Worm (Caenorhabditis elegans) whole organism, young adult: Measurements from ENCODE around the gene F20D6.11.

Source experiments
- B0019.2 ChIP-seq: fragments of 200-800 bp; sonication (Bioruptor generic); conservative IDR thresholded peaks from 2 replicates; pipeline ENCODE4 v1.3.6; 2022; ENCODE audit warnings: missing genetic modification reagents, missing genetic modification characterization, missing compliant biosample characterization
- C17E4.6 ChIP-seq: fragments of 200-800 bp; sonication (Bioruptor generic); IDR thresholded peaks from 2 replicates; pipeline ENCODE4 v1.3.6; 2022; ENCODE audit warnings: missing genetic modification reagents, missing genetic modification characterization, missing compliant biosample characterization
- D2030.7 ChIP-seq: fragments of 200-800 bp; sonication (Bioruptor generic); IDR thresholded peaks from 2 replicates; pipeline ENCODE4 v1.3.6; 2022; ENCODE audit warnings: missing genetic modification reagents, missing genetic modification characterization, missing compliant biosample characterization
- F23B12.7 ChIP-seq: sonication (generic microtip); optimal IDR thresholded peaks from 2 replicates; lab custom pipeline; 2017; ENCODE audit warnings: missing genetic modification characterization, mild to moderate bottlenecking, missing compliant biosample characterization, antibody characterized with exemption, moderate library complexity; ENCODE audit not compliant: insufficient read depth
- T26A5.8 ChIP-seq: sonication (generic microtip); optimal IDR thresholded peaks from 2 replicates; lab custom pipeline; 2016; ENCODE audit warnings: missing genetic modification characterization, missing compliant biosample characterization
- Y79H2A.3 ChIP-seq: fragments of 200-800 bp; sonication (Bioruptor generic); conservative IDR thresholded peaks from 2 replicates; pipeline ENCODE4 v1.3.6; 2022; ENCODE audit warnings: missing genetic modification reagents, missing genetic modification characterization, missing compliant biosample characterization
- akir-1 ChIP-seq: fragments of 200-800 bp; sonication (Bioruptor generic); optimal IDR thresholded peaks from 2 replicates; lab custom pipeline; 2018; ENCODE audit warnings: mild to moderate bottlenecking, missing genetic modification characterization, moderate library complexity, missing compliant biosample characterization
- ama-1 ChIP-seq, 3 experiments: fragments of 150-350 bp in 1 of 3; sonication (generic microtip) in 2 of 3; optimal IDR thresholded peaks; 2 replicates each; lab custom pipeline; 2014 to 2018; ENCODE audit warnings: missing biosample characterization in 2 of 3, missing genetic modification characterization in 2 of 3, missing genetic modification reagents in 2 of 3
- attf-6 ChIP-seq: fragments of 200-800 bp; sonication (Bioruptor generic); IDR thresholded peaks from 2 replicates; pipeline ENCODE4 v1.3.6; 2022; ENCODE audit warnings: missing genetic modification reagents, missing genetic modification characterization, missing compliant biosample characterization
- cebp-1 ChIP-seq, 2 experiments: fragments of 200-800 bp in 1 of 2; sonication (Bioruptor generic) in 1 of 2; sonication (generic microtip) in 1 of 2; IDR thresholded peaks in 1 of 2; optimal IDR thresholded peaks in 1 of 2; 2 replicates each; pipeline versions ENCODE4 v1.3.6 to Lab custom; 2017 to 2022; ENCODE audit warnings: missing compliant biosample characterization in 2 of 2, missing genetic modification characterization in 2 of 2, mild to moderate bottlenecking in 1 of 2, missing genetic modification reagents in 1 of 2, moderate library complexity in 1 of 2
- ceh-27 ChIP-seq: fragments of 200-800 bp; sonication (Bioruptor generic); optimal IDR thresholded peaks from 2 replicates; lab custom pipeline; 2018; ENCODE audit warnings: mild to moderate bottlenecking, missing genetic modification characterization, moderate library complexity, missing compliant biosample characterization
- ceh-79 ChIP-seq: sonication (generic microtip); optimal IDR thresholded peaks from 2 replicates; lab custom pipeline; 2017; ENCODE audit warnings: mild to moderate bottlenecking, missing genetic modification characterization, missing compliant biosample characterization
- ceh-91 ChIP-seq: fragments of 200-800 bp; sonication (Bioruptor generic); IDR thresholded peaks from 2 replicates; pipeline ENCODE4 v1.3.6; 2022; ENCODE audit warnings: missing genetic modification reagents, missing genetic modification characterization, missing compliant biosample characterization
- chd-7 ChIP-seq: sonication (generic microtip); optimal IDR thresholded peaks from 2 replicates; lab custom pipeline; 2016; ENCODE audit warnings: mild to moderate bottlenecking, missing genetic modification characterization, moderate library complexity, missing compliant biosample characterization
- die-1 ChIP-seq: sonication (generic microtip); optimal IDR thresholded peaks from 2 replicates; lab custom pipeline; 2016; ENCODE audit warnings: missing genotype, mild to moderate bottlenecking, missing genetic modification characterization, missing compliant biosample characterization
- dpl-1 ChIP-seq: fragments of 150-350 bp; optimal IDR thresholded peaks from 2 replicates; lab custom pipeline; 2014; ENCODE audit warnings: missing biosample characterization, missing genetic modification reagents, missing genetic modification characterization
- efl-1 ChIP-seq: fragments of 150-350 bp; optimal IDR thresholded peaks from 2 replicates; lab custom pipeline; 2014; ENCODE audit warnings: missing biosample characterization, missing genetic modification reagents, missing genetic modification characterization
- egrh-3 ChIP-seq: fragments of 200-800 bp; sonication (Bioruptor generic); IDR thresholded peaks from 2 replicates; pipeline ENCODE4 v1.3.6; 2022; ENCODE audit warnings: missing genetic modification reagents, missing genetic modification characterization, missing compliant biosample characterization
- gei-17 ChIP-seq: fragments of 200-800 bp; sonication (Bioruptor generic); optimal IDR thresholded peaks from 2 replicates; lab custom pipeline; 2018; ENCODE audit warnings: mild to moderate bottlenecking, missing genetic modification characterization, missing compliant biosample characterization
- him-1 ChIP-seq: sonication (generic microtip); optimal IDR thresholded peaks from 2 replicates; lab custom pipeline; 2016; ENCODE audit warnings: missing genotype, missing genetic modification reagents, missing genetic modification characterization, missing compliant biosample characterization
- hlh-26 ChIP-seq: fragments of 200-800 bp; sonication (Bioruptor generic); conservative IDR thresholded peaks from 2 replicates; pipeline ENCODE4 v1.3.6; 2022; ENCODE audit warnings: missing genetic modification reagents, missing genetic modification characterization, missing compliant biosample characterization
- hmg-1.2 ChIP-seq: fragments of 200-800 bp; sonication (Bioruptor generic); IDR thresholded peaks from 2 replicates; pipeline ENCODE4 v1.3.6; 2022; ENCODE audit warnings: missing genetic modification reagents, missing genetic modification characterization, missing compliant biosample characterization
- hsf-1 ChIP-seq: fragments of 200-800 bp; sonication (Bioruptor generic); IDR thresholded peaks from 2 replicates; pipeline ENCODE4 v1.3.6; 2022; ENCODE audit warnings: missing genetic modification reagents, missing genetic modification characterization, missing compliant biosample characterization
- lin-26 ChIP-seq: fragments of 200-800 bp; sonication (Bioruptor generic); IDR thresholded peaks from 2 replicates; pipeline ENCODE4 v1.3.6; 2022; ENCODE audit warnings: missing genetic modification reagents, missing genetic modification characterization, missing compliant biosample characterization
- lin-35 ChIP-seq, 3 experiments: fragments of 150-350 bp in 2 of 3; sonication (generic microtip) in 1 of 3; optimal IDR thresholded peaks; 2 replicates each; lab custom pipeline; 2014 to 2018; ENCODE audit warnings: missing biosample characterization in 3 of 3, missing genetic modification characterization in 3 of 3, missing genetic modification reagents in 3 of 3
- lir-1 ChIP-seq: fragments of 200-800 bp; sonication (Bioruptor generic); conservative IDR thresholded peaks from 2 replicates; pipeline ENCODE4 v1.3.6; 2022; ENCODE audit warnings: missing genetic modification reagents, missing genetic modification characterization, missing compliant biosample characterization
- madf-10 ChIP-seq: sonication (generic microtip); optimal IDR thresholded peaks from 2 replicates; lab custom pipeline; 2016; ENCODE audit warnings: mild to moderate bottlenecking, missing genetic modification characterization, missing compliant biosample characterization
- mcd-1 ChIP-seq: fragments of 200-800 bp; sonication (Bioruptor generic); IDR thresholded peaks from 2 replicates; pipeline ENCODE4 v1.3.6; 2022; ENCODE audit warnings: missing genetic modification reagents, missing genetic modification characterization, missing compliant biosample characterization
- mel-28 ChIP-seq: sonication (generic microtip); optimal IDR thresholded peaks from 2 replicates; lab custom pipeline; 2016; ENCODE audit warnings: borderline replicate concordance, mild to moderate bottlenecking, missing genetic modification characterization, missing compliant biosample characterization
- nhr-27 ChIP-seq: fragments of 200-800 bp; sonication (Bioruptor generic); optimal IDR thresholded peaks from 2 replicates; lab custom pipeline; 2018; ENCODE audit warnings: mild to moderate bottlenecking, missing genetic modification characterization, moderate library complexity, missing compliant biosample characterization
- pha-4 ChIP-seq: fragments of 150-350 bp; sonication (generic microtip); optimal IDR thresholded peaks from 2 replicates; lab custom pipeline; 2014; ENCODE audit warnings: missing biosample characterization, missing genetic modification reagents, missing genetic modification characterization
- rec-8 ChIP-seq, 2 experiments: sonication (generic microtip); optimal IDR thresholded peaks; 2 replicates each; lab custom pipeline; 2016; ENCODE audit warnings: mild to moderate bottlenecking in 2 of 2, missing genetic modification characterization in 2 of 2, missing genetic modification reagents in 2 of 2, missing genotype in 2 of 2, missing biosample characterization in 1 of 2, missing compliant biosample characterization in 1 of 2, moderate library complexity in 1 of 2
- snpc-1.1 ChIP-seq: sonication (generic microtip); optimal IDR thresholded peaks from 2 replicates; lab custom pipeline; 2017; ENCODE audit warnings: missing genetic modification characterization, mild to moderate bottlenecking, missing compliant biosample characterization, antibody characterized with exemption, moderate library complexity, missing genotype, missing genetic modification reagents; ENCODE audit not compliant: insufficient read depth
- somi-1 ChIP-seq: fragments of 200-800 bp; sonication (Bioruptor generic); optimal IDR thresholded peaks from 2 replicates; lab custom pipeline; 2018; ENCODE audit warnings: mild to moderate bottlenecking, missing genetic modification characterization, missing compliant biosample characterization
- tbx-9 ChIP-seq: sonication (generic microtip); optimal IDR thresholded peaks from 2 replicates; lab custom pipeline; 2016; ENCODE audit warnings: borderline replicate concordance, missing genetic modification characterization, inconsistent platforms, missing compliant biosample characterization
- tlf-1 ChIP-seq: fragments of 200-800 bp; sonication (Bioruptor generic); optimal IDR thresholded peaks from 2 replicates; lab custom pipeline; 2018; ENCODE audit warnings: mild to moderate bottlenecking, missing genetic modification characterization, missing compliant biosample characterization
- ztf-28 ChIP-seq: fragments of 200-800 bp; sonication (Bioruptor generic); IDR thresholded peaks from 2 replicates; pipeline ENCODE4 v1.3.6; 2022; ENCODE audit warnings: missing genetic modification reagents, missing genetic modification characterization, missing compliant biosample characterization

F20D6.11 gene

DNA sequence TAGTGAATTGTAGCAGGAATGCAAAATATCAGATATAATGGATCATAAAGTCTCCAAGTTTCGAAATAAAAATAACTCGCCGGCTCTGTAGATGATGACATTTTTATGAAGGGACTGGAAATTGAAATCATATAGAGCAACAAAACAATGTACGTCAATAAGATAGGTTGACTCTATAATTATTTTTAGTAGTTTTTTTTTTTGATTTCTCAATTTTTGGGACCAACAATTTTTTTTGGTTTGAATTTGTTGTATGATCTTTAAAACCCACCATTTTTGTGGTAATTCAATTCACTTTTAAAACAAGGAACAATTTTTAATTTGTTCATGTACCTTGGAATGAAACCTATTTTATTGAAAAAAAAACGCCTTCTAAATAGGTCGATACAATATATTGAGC, 8.9 kb downstream of the F20D6.11 start, which contains the start of gene F20D6.12:
Gene F20D6.12, minus strand, starts transcription at position 101 of the 400 bp plus-strand sequence.
- no peak for TF ChIP-seq hmg-1.2

DNA sequence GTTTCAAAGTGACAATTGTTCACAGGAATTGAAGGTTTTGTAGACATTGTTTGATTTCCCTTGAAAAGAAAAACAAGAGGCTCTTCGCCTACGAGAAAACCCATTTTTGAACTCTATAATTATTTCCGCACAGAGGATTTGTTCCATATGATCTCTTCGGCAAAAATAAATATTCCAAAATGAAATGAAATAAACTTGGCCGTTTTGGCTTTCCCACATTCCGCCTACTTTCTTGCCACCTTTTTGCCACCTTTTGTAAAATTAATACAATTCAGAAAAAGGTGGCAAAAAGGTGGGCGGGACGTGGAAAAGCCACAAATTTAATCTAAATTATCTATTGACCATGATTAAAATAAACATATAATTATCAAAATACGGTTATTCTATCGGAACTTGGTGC, 10.5 kb downstream of the F20D6.11 start, which contains the start of gene F20D6.15:
Gene F20D6.15, minus strand, starts transcription at position 47 of the 400 bp plus-strand sequence.
- TF ChIP-seq efl-1 (no peak), C17E4.6 (no peak)

ce11 chrV:8185737-8186136, 13.2 kb downstream of the F20D6.11 start, which contains the start of gene F20D6.2:
F20D6.2 (plus strand) TSS chrV:8186037.
- no peak for TF ChIP-seq B0019.2 (GFP tag; lab: Robert Waterston, UW)
- TF ChIP-seq somi-1 (GFP tag; lab: Kevin White, UChicago): no peak
- TF ChIP-seq nhr-27 (tag; lab: Kevin White, UChicago): no peak
- TF ChIP-seq chd-7 (tag; lab: Kevin White, UChicago): no peak
- no peak for TF ChIP-seq hlh-26 (GFP tag; lab: Robert Waterston, UW)
- no peak for TF ChIP-seq madf-10 (tag; lab: Kevin White, UChicago)
- TF ChIP-seq lin-26: no peak
- no peak for TF ChIP-seq dpl-1 (GFP tag; lab: Kevin White, UChicago)

- peak; percentile 59; the same call in 1 of the 2 replicates for TF ChIP-seq cebp-1 (GFP tag; IDR thresholded peaks at IDR 0.05; lab: Robert Waterston, UW)
- TF ChIP-seq cebp-1 (tag; optimal IDR thresholded peaks at IDR 0.05; lab: Kevin White, UChicago): no peak
- no peak for TF ChIP-seq dpl-1 (GFP tag; lab: Kevin White, UChicago)
These were observed 15.5 kb downstream of the F20D6.11 start, which contains the start of gene srp-8 for ce11 chrV:8183384-8183783. srp-8 (plus strand) TSS chrV:8183684.

DNA sequence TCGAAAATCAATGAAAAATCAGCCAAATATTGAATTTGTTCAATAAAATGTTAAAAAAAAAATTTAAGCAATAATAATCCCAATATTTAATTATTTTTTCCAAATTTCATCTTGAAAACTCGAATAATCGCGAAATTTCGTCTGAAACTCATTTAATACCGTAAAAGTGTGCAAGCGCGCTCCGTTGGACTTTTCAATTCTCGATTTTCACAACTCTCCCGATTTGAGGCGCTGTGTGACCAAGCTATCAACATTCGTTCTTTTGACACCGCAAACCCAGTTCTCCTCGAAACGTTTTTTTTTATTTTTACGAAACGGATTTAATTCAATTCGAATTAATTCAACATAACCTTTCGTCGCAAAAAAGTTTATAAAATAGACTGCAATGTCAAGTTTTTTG, 18.1 kb downstream of the F20D6.11 start:
- peak; percentile 64; the same call in 1 of the 2 replicates for TF ChIP-seq mcd-1

- TF ChIP-seq ceh-91 (GFP tag; lab: Robert Waterston, UW) (no peak), F23B12.7 (tag; lab: Kevin White, UChicago) (no peak), egrh-3 (GFP tag; lab: Robert Waterston, UW) (peak; percentile 33; the same call in 1 of the 2 replicates), him-1 (tag; lab: Kevin White, UChicago) (no peak), ztf-28 (no peak), D2030.7 (GFP tag; lab: Robert Waterston, UW) (peak; percentile 47; the same call in 1 of the 2 replicates), mel-28 (tag; lab: Kevin White, UChicago) (no peak), T26A5.8 (tag; lab: Kevin White, UChicago) (no peak), akir-1 (GFP tag; lab: Kevin White, UChicago) (no peak), ceh-79 (tag; lab: Kevin White, UChicago) (no peak), Y79H2A.3 (GFP tag; lab: Robert Waterston, UW) (no peak), die-1 (tag; lab: Kevin White, UChicago) (no peak), hsf-1 (GFP tag; lab: Robert Waterston, UW) (no peak), hlh-26 (GFP tag; lab: Robert Waterston, UW) (no peak), lin-35 (GFP tag; optimal IDR thresholded peaks at IDR 0.05; lab: Kevin White, UChicago) (no peak), ama-1 (optimal IDR thresholded peaks at IDR 0.05; lab: Kevin White, UChicago) (no peak), ama-1 (GFP tag; optimal IDR thresholded peaks at IDR 0.05; lab: Kevin White, UChicago) (no peak), lir-1 (GFP tag; lab: Robert Waterston, UW) (no peak), attf-6 (no peak), gei-17 (no peak), pha-4 (no peak), tlf-1 (GFP tag; lab: Kevin White, UChicago) (no peak), chd-7 (tag; lab: Kevin White, UChicago) (no peak), tbx-9 (tag; lab: Kevin White, UChicago) (no peak), rec-8 (tag; optimal IDR thresholded peaks at IDR 0.05; lab: Kevin White, UChicago) (no peak), snpc-1.1 (tag; lab: Kevin White, UChicago) (no peak), ceh-27 (no peak)
These were observed 19.9 kb downstream of the F20D6.11 start, which contains the start of gene srp-7 for ce11 chrV:8178914-8179542. srp-7 (plus strand) TSS chrV:8179126.
